Worm (Caenorhabditis elegans): ENCODE measurements around the gene hacl-1.
A peak's percentile ranks its signal among the peaks of the same experiment; 100 is the strongest.

The hacl-1 gene

DNA sequence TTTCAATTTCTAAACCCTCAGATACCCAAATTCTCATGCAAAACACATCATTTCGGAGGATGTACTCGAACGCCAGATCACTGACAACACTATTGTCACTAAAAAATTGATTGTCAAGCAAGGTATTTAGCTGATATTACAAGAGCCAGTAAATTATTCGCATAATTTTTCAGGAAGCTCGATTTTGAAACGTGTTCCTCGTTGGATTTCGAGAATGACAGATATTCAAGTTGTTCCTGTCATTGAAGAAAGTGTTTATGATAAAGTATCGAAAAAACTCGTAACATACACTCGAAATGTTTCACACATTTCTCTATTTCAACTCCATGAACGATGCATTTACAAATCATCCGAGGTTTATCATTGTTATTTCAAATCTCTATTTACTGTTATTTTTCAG lies 3.0 kb upstream of the hacl-1 start:
- TF ChIP-seq B0035.1 (tag; optimal IDR thresholded peaks at IDR 0.05) (no peak), attf-3 (GFP tag; conservative IDR thresholded peaks at IDR 0.05) (no peak), repo-1 (tag; optimal IDR thresholded peaks at IDR 0.05) (no peak), aptf-2 (GFP tag; conservative IDR thresholded peaks at IDR 0.05) (no peak), madf-6 (GFP tag; IDR thresholded peaks at IDR 0.05) (no peak), ZK185.1 (tag; optimal IDR thresholded peaks at IDR 0.05; ENCODE audit: poor library complexity, severe bottlenecking) (no peak), lin-26 (GFP tag; IDR thresholded peaks at IDR 0.05) (no peak), lin-35 (GFP tag; optimal IDR thresholded peaks at IDR 0.05) (no peak), athp-1 (tag; optimal IDR thresholded peaks at IDR 0.05) (no peak), unc-62 (GFP tag; optimal IDR thresholded peaks at IDR 0.05) (no peak), nhr-179 (tag; optimal IDR thresholded peaks at IDR 0.05) (no peak)

DNA sequence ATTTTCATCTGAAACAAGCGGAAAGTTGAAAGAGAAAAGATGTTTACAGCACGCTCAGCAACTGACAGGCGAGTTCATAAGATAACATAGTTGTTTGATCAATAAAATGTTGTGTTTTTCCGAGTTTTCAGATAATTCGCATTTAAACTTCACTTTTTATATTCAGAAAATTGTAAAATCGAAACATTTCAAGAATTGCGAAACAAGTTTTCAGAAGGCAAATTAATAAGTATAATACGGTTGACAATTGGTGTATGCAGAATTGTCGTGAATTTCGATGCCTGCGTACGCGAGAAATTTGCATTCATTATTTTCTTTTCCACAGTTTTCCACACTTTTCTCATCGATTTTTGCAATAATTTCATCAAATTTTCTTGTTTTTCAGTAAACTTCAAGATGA lies 2.5 kb upstream of the hacl-1 start, which contains the start of the genes ooc-3 and B0334.4:
Gene ooc-3 (minus strand): TSS at position 15 of the 400 bp plus-strand sequence.
Gene B0334.4 (plus strand): TSS at position 386 of the 400 bp plus-strand sequence.
- no peak for TF ChIP-seq madf-3 (GFP tag; IDR thresholded peaks at IDR 0.05)
- no peak for TF ChIP-seq pha-4 (tag; optimal IDR thresholded peaks at IDR 0.05)
- peak; percentile 53; the same call in 1 of the 2 replicates for TF ChIP-seq cebp-1 (GFP tag; IDR thresholded peaks at IDR 0.05)
- TF ChIP-seq cebp-1 (tag; optimal IDR thresholded peaks at IDR 0.05), result peak; percentile 91
- TF ChIP-seq efl-1 (GFP tag; optimal IDR thresholded peaks at IDR 0.05), result no peak
- TF ChIP-seq B0019.2 (GFP tag; conservative IDR thresholded peaks at IDR 0.05), result no peak
- TF ChIP-seq rpc-1 (optimal IDR thresholded peaks at IDR 0.05), result no peak
- TF ChIP-seq rpc-1 (tag; optimal IDR thresholded peaks at IDR 0.05), result no peak
- TF ChIP-seq chd-7 (tag; optimal IDR thresholded peaks at IDR 0.05), result no peak
- no peak for TF ChIP-seq ztf-18 (tag; optimal IDR thresholded peaks at IDR 0.05)

DNA sequence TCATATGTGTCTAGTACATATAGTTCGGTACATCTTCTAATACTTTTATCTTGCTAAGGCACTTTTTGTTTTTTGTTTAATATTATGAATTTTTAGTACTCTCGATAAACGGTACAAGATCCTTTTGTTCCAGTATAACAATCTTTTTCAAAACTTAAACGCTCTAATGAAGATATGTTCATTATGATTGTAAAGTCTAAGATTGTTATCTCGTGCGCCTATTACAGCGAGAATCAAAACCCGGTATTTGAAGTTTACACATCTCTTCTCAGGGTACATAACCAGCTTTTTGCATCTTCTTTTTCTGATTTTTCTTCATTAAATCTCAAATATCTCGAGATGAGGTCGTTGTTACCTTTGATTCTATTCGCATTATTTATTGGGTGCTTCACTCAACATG lies 4.8 kb downstream of the hacl-1 start, which contains the start of gene B0334.13:
Gene B0334.13 (plus strand): TSS at position 301 of the 400 bp plus-strand sequence.
- TF ChIP-seq ekl-4 (GFP tag; IDR thresholded peaks at IDR 0.05) (no peak), somi-1 (GFP tag; optimal IDR thresholded peaks at IDR 0.05) (no peak), ztf-18 (tag; optimal IDR thresholded peaks at IDR 0.05) (no peak), K11D2.4 (GFP tag; IDR thresholded peaks at IDR 0.05) (no peak), ztf-6 (GFP tag; IDR thresholded peaks at IDR 0.05) (no peak), T26A5.8 (tag; optimal IDR thresholded peaks at IDR 0.05) (no peak), B0336.3 (GFP tag; IDR thresholded peaks at IDR 0.05) (no peak), rec-8 (tag; optimal IDR thresholded peaks at IDR 0.05) (no peak), let-607 (tag; optimal IDR thresholded peaks at IDR 0.05) (no peak)

DNA sequence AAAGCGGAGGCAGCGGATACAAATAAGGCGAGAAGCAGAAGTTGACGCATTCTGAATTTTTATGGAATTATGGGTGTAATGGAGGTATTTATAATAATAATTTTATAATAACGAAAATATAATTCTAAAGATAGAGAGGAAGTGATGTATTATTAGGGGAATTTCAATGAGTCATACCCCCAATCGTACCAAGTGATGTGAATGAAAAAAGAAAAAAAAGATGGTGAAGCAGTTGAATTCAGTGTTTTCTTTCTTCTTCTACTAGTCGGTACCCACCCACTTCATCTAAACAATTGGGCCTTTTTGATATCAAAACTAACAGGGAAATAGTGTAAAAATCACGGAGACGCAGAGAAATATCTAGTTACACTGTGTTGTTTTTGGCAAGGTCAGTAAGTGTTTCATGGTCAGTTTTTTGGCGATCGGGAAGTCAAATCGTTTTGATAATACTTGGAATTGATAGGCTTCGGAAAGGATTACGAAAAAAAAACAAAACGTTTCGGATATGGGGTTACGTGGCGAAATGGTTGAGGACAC lies 6.0 kb downstream of the hacl-1 start, which contains the start of gene ttr-18:
Gene ttr-18 (minus strand): TSS at position 51 of the 537 bp plus-strand sequence.
- peak; percentile 47; the same call in 1 of the 2 replicates for TF ChIP-seq hmg-1.2 (GFP tag; IDR thresholded peaks at IDR 0.05)
- TF ChIP-seq hlh-26 (GFP tag; conservative IDR thresholded peaks at IDR 0.05), result no peak
- TF ChIP-seq dpl-1 (GFP tag; optimal IDR thresholded peaks at IDR 0.05), result no peak
- TF ChIP-seq F57C9.4 (tag; optimal IDR thresholded peaks at IDR 0.05), result no peak

DNA sequence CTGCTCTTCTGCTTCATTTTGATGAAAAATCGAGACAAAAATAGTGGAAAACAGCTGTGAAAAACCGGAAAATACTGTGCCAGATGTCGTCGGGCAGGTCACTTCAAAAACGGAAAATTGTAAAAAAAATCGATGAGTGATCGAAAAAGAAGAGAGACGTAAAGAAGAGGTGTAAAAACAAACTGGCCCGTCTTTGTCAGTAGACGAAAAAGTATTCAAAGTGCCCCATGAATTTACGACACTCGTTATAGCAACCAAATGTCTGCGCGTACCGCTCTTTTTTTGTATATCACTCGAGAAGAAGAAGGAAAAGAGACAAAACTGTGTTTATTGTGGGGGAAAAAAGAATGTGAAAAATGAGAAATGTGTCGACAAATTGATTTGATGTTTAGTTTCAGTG lies 7.6 kb downstream of the hacl-1 start, which contains the start of gene twk-5:
Gene twk-5 (minus strand): TSS at position 101 of the 400 bp plus-strand sequence.
- TF ChIP-seq efl-1 (GFP tag; optimal IDR thresholded peaks at IDR 0.05) (no peak), ztf-18 (tag; optimal IDR thresholded peaks at IDR 0.05) (no peak), K11D2.4 (GFP tag; IDR thresholded peaks at IDR 0.05) (no peak)

All from whole organism, young adult.